Fruit fly (Drosophila melanogaster) whole organism, wandering third instar larva: ENCODE data around the gene Cyp6v1.

Source experiments
- Abd-B ChIP-seq: fragments of >200 bp; optimal IDR thresholded peaks from 2 replicates; lab custom pipeline; 2017; ENCODE audit warnings: missing biosample characterization, missing genetic modification characterization
- CG32264 ChIP-seq: fragments of 200-800 bp; sonication (Bioruptor generic); optimal IDR thresholded peaks from 2 replicates; lab custom pipeline; 2016; ENCODE audit warnings: missing biosample characterization, missing genetic modification characterization
- CG9705 ChIP-seq: fragments of 200-800 bp; sonication (Bioruptor generic); optimal IDR thresholded peaks from 2 replicates; lab custom pipeline; 2018; ENCODE audit warnings: missing biosample characterization, mild to moderate bottlenecking, missing genetic modification characterization
- CrebA ChIP-seq: fragments of 200-800 bp; sonication (Bioruptor generic); optimal IDR thresholded peaks from 2 replicates; lab custom pipeline; 2016; ENCODE audit warnings: missing biosample characterization, mild to moderate bottlenecking, missing genetic modification characterization, borderline replicate concordance
- Dfd ChIP-seq: fragments of >200 bp; optimal IDR thresholded peaks from 2 replicates; lab custom pipeline; 2017; ENCODE audit warnings: missing biosample characterization, missing genetic modification characterization
- Dif ChIP-seq: fragments of 200-275, 200-300 bp; sonication (Bioruptor generic); optimal IDR thresholded peaks from 2 replicates; lab custom pipeline; 2018; ENCODE audit warnings: missing biosample characterization, missing genetic modification characterization; ENCODE audit not compliant: partially characterized antibody
- GATAd ChIP-seq: sonication (Bioruptor generic); optimal IDR thresholded peaks from 2 replicates; lab custom pipeline; 2016; ENCODE audit warnings: missing biosample characterization, missing genetic modification characterization
- HLH106 ChIP-seq: fragments of 200-800 bp; optimal IDR thresholded peaks from 3 replicates; lab custom pipeline; 2019; ENCODE audit warnings: missing biosample characterization, mild to moderate bottlenecking, missing genetic modification characterization, moderate library complexity
- Hnf4 ChIP-seq: fragments of 200-800 bp; sonication (Bioruptor generic); optimal IDR thresholded peaks from 2 replicates; lab custom pipeline; 2016; ENCODE audit warnings: missing biosample characterization, mild to moderate bottlenecking, missing genetic modification characterization
- Jra ChIP-seq: sonication (Bioruptor generic); optimal IDR thresholded peaks from 2 replicates; lab custom pipeline; 2016; ENCODE audit warnings: missing biosample characterization, missing genetic modification characterization
- Myc ChIP-seq: fragments of >200 bp; optimal IDR thresholded peaks from 2 replicates; lab custom pipeline; 2017
- N ChIP-seq: fragments of >200 bp; optimal IDR thresholded peaks from 2 replicates; lab custom pipeline; 2018; ENCODE audit warnings: missing biosample characterization, missing external identifiers, missing genetic modification characterization
- OdsH ChIP-seq: fragments of 200-800 bp; sonication (Bioruptor generic); optimal IDR thresholded peaks from 2 replicates; lab custom pipeline; 2016; ENCODE audit warnings: missing biosample characterization, mild to moderate bottlenecking, missing genetic modification characterization
- Rel ChIP-seq, 2 experiments: fragments of 200-800 bp; sonication (Bioruptor generic) in 1 of 2; optimal IDR thresholded peaks; 2 replicates in 1 of 2; 3 replicates in 1 of 2; lab custom pipeline; 2016 to 2019; ENCODE audit warnings: mild to moderate bottlenecking in 2 of 2, missing biosample characterization in 2 of 2, missing genetic modification characterization in 2 of 2, moderate library complexity in 1 of 2
- Sp1 ChIP-seq: fragments of 200-800 bp; sonication (Bioruptor generic); optimal IDR thresholded peaks from 3 replicates; lab custom pipeline; 2019; ENCODE audit warnings: missing biosample characterization, mild to moderate bottlenecking, missing genetic modification characterization, moderate library complexity
- Vsx2 ChIP-seq: fragments of 200-300, 225-300 bp; sonication (Bioruptor generic); optimal IDR thresholded peaks from 2 replicates; lab custom pipeline; 2018; ENCODE audit warnings: missing biosample characterization, missing genetic modification characterization; ENCODE audit not compliant: partially characterized antibody
- brk ChIP-seq: fragments of 200-800 bp; sonication (Bioruptor generic); optimal IDR thresholded peaks from 2 replicates; lab custom pipeline; 2016; ENCODE audit warnings: missing biosample characterization, mild to moderate bottlenecking, missing genetic modification characterization
- dmrt93B ChIP-seq: fragments of 200-800 bp; sonication (Bioruptor generic); optimal IDR thresholded peaks from 2 replicates; lab custom pipeline; 2018; ENCODE audit warnings: missing biosample characterization, mild to moderate bottlenecking, missing genetic modification characterization
- dsf ChIP-seq: sonication (Bioruptor generic); optimal IDR thresholded peaks from 2 replicates; lab custom pipeline; 2016; ENCODE audit warnings: missing biosample characterization, missing genetic modification characterization, borderline replicate concordance
- ey ChIP-seq: fragments of 200-800 bp; sonication (Bioruptor generic); optimal IDR thresholded peaks from 2 replicates; lab custom pipeline; 2016; ENCODE audit warnings: missing biosample characterization, missing genetic modification characterization
- foxo ChIP-seq, 2 experiments: fragments of 200-800 bp; sonication (Bioruptor generic); optimal IDR thresholded peaks; 2 replicates in 1 of 2; 3 replicates in 1 of 2; lab custom pipeline; 2016 to 2017; ENCODE audit warnings: missing biosample characterization in 2 of 2, missing genetic modification characterization in 2 of 2
- fru ChIP-seq: fragments of 200-800 bp; sonication (Bioruptor generic); optimal IDR thresholded peaks from 3 replicates; lab custom pipeline; 2016; ENCODE audit warnings: missing biosample characterization, mild to moderate bottlenecking, missing genetic modification characterization
- h ChIP-seq: fragments of 200-800 bp; sonication (Bioruptor generic); optimal IDR thresholded peaks from 3 replicates; lab custom pipeline; 2016; ENCODE audit warnings: missing biosample characterization, mild to moderate bottlenecking, missing genetic modification characterization
- jim ChIP-seq: fragments of 175-275, 200-325 bp; sonication (Bioruptor generic); optimal IDR thresholded peaks from 2 replicates; lab custom pipeline; 2016; ENCODE audit warnings: missing biosample characterization, mild to moderate bottlenecking, missing genetic modification characterization
- lola ChIP-seq: fragments of >200 bp; optimal IDR thresholded peaks from 2 replicates; lab custom pipeline; 2017; ENCODE audit warnings: missing biosample characterization, missing genetic modification characterization
- pan ChIP-seq: fragments of >200 bp; optimal IDR thresholded peaks from 2 replicates; lab custom pipeline; 2017
- rgr ChIP-seq: fragments of 200-800 bp; sonication (Bioruptor generic); optimal IDR thresholded peaks from 3 replicates; lab custom pipeline; 2016; ENCODE audit warnings: missing biosample characterization, mild to moderate bottlenecking, missing genetic modification characterization
- sage ChIP-seq: fragments of 200-800 bp; sonication (Bioruptor generic); optimal IDR thresholded peaks from 2 replicates; lab custom pipeline; 2016; ENCODE audit warnings: missing biosample characterization, mild to moderate bottlenecking, missing genetic modification characterization
- sv ChIP-seq: fragments of 200-800 bp; sonication (Bioruptor generic); optimal IDR thresholded peaks from 3 replicates; lab custom pipeline; 2016; ENCODE audit warnings: missing biosample characterization, missing genetic modification characterization
- tai ChIP-seq: sonication (Bioruptor generic); optimal IDR thresholded peaks from 2 replicates; lab custom pipeline; 2016; ENCODE audit warnings: missing biosample characterization, missing genetic modification characterization
- usp ChIP-seq: fragments of >200 bp; optimal IDR thresholded peaks from 2 replicates; lab custom pipeline; 2017; ENCODE audit warnings: missing biosample characterization, missing genetic modification characterization

Cyp6v1 gene

DNA sequence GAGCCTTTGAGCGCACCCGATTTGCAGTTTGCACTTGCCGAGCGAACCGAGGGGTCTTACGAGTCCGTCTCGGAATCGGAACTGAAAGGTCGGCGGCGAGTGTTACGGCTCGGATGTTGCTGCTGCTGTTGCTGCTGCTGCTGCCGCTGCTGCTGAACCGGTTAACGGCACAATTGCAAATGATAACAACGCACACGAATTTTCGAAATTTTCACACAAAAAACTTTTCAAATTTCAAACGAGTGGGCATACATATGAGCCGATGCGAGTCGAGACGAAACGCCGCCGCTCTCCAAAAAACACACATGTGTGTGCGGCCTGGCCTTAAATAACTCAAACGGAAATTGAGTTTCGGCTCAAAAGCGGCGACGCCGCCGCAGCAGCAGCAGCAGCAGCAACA lies 33.2 kb upstream of the Cyp6v1 start, which contains the start of gene RunxA:
Gene RunxA (minus strand): TSS at position 101 of the 400 bp plus-strand sequence.
- no peak for TF ChIP-seq fru (GFP tag; lab: Kevin White, UChicago)
- TF ChIP-seq pan, result no peak
- TF ChIP-seq CrebA (GFP tag; lab: Kevin White, UChicago), result no peak
- TF ChIP-seq, all 38 proteins: peak for 0

DNA sequence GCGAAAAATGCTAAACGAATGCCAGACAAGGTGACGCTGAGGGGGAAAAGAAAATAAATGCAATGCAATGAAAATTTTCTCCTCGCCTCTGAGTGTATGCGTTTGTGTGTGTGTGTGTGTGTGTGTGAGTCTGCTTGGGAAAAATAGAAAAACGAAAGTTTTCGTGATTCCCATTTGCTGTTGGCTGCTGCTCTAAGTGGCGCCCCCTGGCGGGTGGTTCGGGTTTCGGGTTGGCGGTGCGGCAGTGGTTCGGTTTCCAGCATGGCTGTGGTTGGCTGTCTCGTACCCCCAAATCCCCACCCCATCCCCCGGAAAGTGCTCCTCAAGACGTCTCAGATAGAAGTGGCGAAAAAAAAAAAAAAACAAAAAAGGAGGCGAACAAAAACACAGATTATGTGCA lies 27.6 kb upstream of the Cyp6v1 start:
- TF ChIP-seq CG9705 (GFP tag; lab: Kevin White, UChicago), result no peak
- TF ChIP-seq Vsx2 (GFP tag; lab: Kevin White, UChicago), result no peak
- no peak for TF ChIP-seq HLH106 (tag; lab: Kevin White, UChicago)
- TF ChIP-seq tai (GFP tag; lab: Kevin White, UChicago), result no peak
- TF ChIP-seq CrebA (GFP tag; lab: Kevin White, UChicago), result no peak
- no peak for TF ChIP-seq GATAd (GFP tag; lab: Kevin White, UChicago)
- no peak for TF ChIP-seq ey (GFP tag; lab: Kevin White, UChicago)
- no peak for TF ChIP-seq Jra
- no peak for TF ChIP-seq jim (GFP tag; lab: Kevin White, UChicago)

DNA sequence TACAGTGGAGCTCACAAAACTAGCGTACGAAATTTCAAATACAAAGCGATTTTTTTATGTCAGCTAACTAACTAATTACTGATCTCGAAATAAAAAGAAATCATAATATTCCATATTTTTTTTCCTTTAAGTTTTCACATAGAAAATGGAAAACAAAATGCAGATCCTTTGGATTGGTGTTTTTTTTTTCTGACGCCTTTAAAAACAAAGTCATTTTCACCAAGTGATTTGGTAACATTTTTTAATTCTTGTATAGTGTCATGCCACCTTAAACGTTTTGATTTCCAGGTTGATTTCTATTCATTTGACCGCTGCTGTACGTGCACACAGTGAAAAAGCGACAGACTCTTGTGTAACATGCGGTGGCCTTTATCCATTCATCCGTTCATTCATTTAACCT lies 25.8 kb upstream of the Cyp6v1 start:
- TF ChIP-seq Sp1 (GFP tag; lab: Kevin White, UChicago), result no peak

- TF ChIP-seq GATAd (GFP tag; lab: Kevin White, UChicago) (no peak), Myc (peak; percentile 41)
These were observed 24.8 kb upstream of the Cyp6v1 start for dm6 chrX:20632115-20632514.

DNA sequence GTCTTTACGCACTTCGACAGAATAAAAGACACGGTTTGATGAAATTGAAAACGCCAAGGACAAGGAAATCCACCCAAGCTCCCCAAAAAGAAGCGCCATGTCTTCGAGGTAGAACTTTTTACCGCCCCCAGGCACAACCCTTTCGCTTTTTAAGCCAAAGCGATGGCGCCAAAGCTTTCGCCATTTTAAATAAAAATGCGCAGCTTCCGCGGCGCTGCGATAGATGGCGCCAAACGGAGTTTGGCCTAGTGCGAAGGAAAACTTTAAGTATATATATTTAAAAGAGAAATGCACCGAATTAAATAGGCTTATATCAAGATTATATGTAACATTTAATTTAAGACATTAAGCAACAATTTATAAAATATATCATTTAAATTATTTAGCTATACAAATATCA lies 20.2 kb upstream of the Cyp6v1 start:
- no peak for TF ChIP-seq lola (GFP tag; lab: Kevin White, UChicago)
- no peak for TF ChIP-seq pan
- TF ChIP-seq Abd-B, result no peak
- no peak for TF ChIP-seq tai (GFP tag; lab: Kevin White, UChicago)
- TF ChIP-seq CG9705 (GFP tag; lab: Kevin White, UChicago), result no peak
- no peak for TF ChIP-seq HLH106 (tag; lab: Kevin White, UChicago)
- TF ChIP-seq N (GFP tag; lab: Kevin White, UChicago), result no peak
- TF ChIP-seq CG32264, result no peak
- TF ChIP-seq h, result no peak
- no peak for TF ChIP-seq dsf
- TF ChIP-seq Hnf4, result no peak
- no peak for TF ChIP-seq sv (GFP tag; lab: Kevin White, UChicago)
- TF ChIP-seq foxo (GFP tag; optimal IDR thresholded peaks at IDR 0.05; lab: Kevin White, UChicago), result no peak
- TF ChIP-seq Vsx2 (GFP tag; lab: Kevin White, UChicago), result no peak
- no peak for TF ChIP-seq OdsH (GFP tag; lab: Kevin White, UChicago)
- TF ChIP-seq dmrt93B, result no peak
- no peak for TF ChIP-seq Rel (GFP tag; optimal IDR thresholded peaks at IDR 0.05; lab: Kevin White, UChicago)
- TF ChIP-seq Rel (tag; optimal IDR thresholded peaks at IDR 0.05; lab: Kevin White, UChicago), result no peak
- no peak for TF ChIP-seq GATAd (GFP tag; lab: Kevin White, UChicago)
- TF ChIP-seq, all 38 proteins: peak for 0

DNA sequence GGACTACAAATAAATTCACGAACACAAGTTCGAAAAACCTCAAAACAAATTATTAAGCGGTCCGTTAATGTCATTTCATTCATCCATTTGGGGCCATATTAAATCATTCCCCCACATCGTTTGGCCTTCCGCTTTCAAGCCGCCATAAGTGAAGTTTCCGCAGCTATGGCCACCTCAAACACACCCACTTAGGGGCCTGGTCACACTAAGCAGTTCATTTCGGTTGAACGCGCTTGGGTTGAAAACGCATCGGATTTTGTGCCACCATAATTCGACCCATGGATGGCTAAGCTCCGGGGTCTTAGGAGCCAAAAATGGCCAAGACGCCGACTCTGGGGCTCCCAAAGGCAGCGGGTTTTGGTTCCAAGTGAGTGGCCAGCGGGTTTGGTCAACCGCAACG lies 18.9 kb upstream of the Cyp6v1 start:
- TF ChIP-seq h, result no peak
- TF ChIP-seq GATAd (GFP tag; lab: Kevin White, UChicago), result no peak
- no peak for TF ChIP-seq CG9705 (GFP tag; lab: Kevin White, UChicago)
- TF ChIP-seq CG32264, result no peak
- no peak for TF ChIP-seq HLH106 (tag; lab: Kevin White, UChicago)
- TF ChIP-seq brk, result no peak
- TF ChIP-seq Rel (GFP tag; optimal IDR thresholded peaks at IDR 0.05; lab: Kevin White, UChicago), result no peak
- TF ChIP-seq Rel (tag; optimal IDR thresholded peaks at IDR 0.05; lab: Kevin White, UChicago), result no peak

DNA sequence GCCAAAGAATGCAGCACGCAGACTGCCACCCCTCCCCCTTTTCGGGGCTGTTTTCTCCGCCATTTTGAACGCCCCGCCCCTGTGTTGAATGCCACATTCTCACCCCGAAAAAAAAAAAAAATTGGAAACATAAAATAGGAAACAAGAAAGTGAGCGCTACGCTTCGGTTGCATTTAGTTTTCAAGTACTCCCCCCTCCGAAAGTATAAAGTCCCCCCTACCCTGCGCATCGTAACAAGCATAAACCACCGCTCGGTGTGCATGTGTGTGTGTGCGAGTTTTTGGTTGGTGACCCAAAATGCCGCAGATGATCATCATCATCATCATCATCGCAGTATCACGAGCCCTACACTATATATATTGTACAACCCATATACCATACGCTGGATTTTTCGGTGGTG lies 13.5 kb upstream of the Cyp6v1 start:
- TF ChIP-seq Dfd (GFP tag; lab: Kevin White, UChicago), result no peak
- TF ChIP-seq rgr (GFP tag; lab: Kevin White, UChicago), result no peak
- no peak for TF ChIP-seq Dif (GFP tag; lab: Kevin White, UChicago)
- no peak for TF ChIP-seq sv (GFP tag; lab: Kevin White, UChicago)
- TF ChIP-seq sage (GFP tag; lab: Kevin White, UChicago), result no peak
- TF ChIP-seq jim (GFP tag; lab: Kevin White, UChicago), result no peak
- no peak for TF ChIP-seq usp (GFP tag; lab: Kevin White, UChicago)
- TF ChIP-seq CG32264, result no peak
- TF ChIP-seq h, result no peak
- TF ChIP-seq GATAd (GFP tag; lab: Kevin White, UChicago), result no peak
